Fruit fly (Drosophila melanogaster) whole organism, embryonic: Measurements from ENCODE around the gene CG16959.

Source experiments
- Ada2b ChIP-seq: fragments of 200-800 bp; sonication (Bioruptor generic); IDR thresholded peaks from 2 replicates; pipeline ENCODE4 v1.3.6; 2022; ENCODE audit warnings: missing biosample characterization, missing genetic modification characterization
- Atf-2 ChIP-seq: fragments of 200-800 bp; sonication (Bioruptor generic); optimal IDR thresholded peaks from 2 replicates; lab custom pipeline; 2016; ENCODE audit warnings: missing biosample characterization, missing genetic modification characterization
- Bgb ChIP-seq: fragments of 200-800 bp; sonication (Bioruptor generic); IDR thresholded peaks from 2 replicates; pipeline ENCODE4 v1.3.6; 2022; ENCODE audit warnings: missing biosample characterization, missing genetic modification characterization; ENCODE audit not compliant: partially characterized antibody
- BtbVII ChIP-seq: fragments of 200-800 bp; sonication (Bioruptor generic); optimal IDR thresholded peaks from 3 replicates; lab custom pipeline; 2017; ENCODE audit warnings: missing biosample characterization, mild to moderate bottlenecking, missing genetic modification characterization
- Bteb2 ChIP-seq: fragments of 200-800 bp; sonication (Bioruptor generic); optimal IDR thresholded peaks from 2 replicates; lab custom pipeline; 2016; ENCODE audit warnings: missing biosample characterization, missing genetic modification characterization
- CG10147 ChIP-seq: fragments of 200-800 bp; sonication (Bioruptor generic); optimal IDR thresholded peaks from 2 replicates; lab custom pipeline; 2019; ENCODE audit warnings: missing biosample characterization, mild to moderate bottlenecking, missing genetic modification characterization, moderate library complexity
- CG10321 ChIP-seq: fragments of 200-800 bp; sonication (Bioruptor generic); IDR thresholded peaks from 2 replicates; pipeline ENCODE4 v1.3.6; 2022; ENCODE audit warnings: missing biosample characterization, missing genetic modification characterization
- CG10366 ChIP-seq: fragments of 200-800 bp; sonication (Bioruptor generic); IDR thresholded peaks from 2 replicates; pipeline ENCODE4 v1.3.6; 2022; ENCODE audit warnings: missing biosample characterization, missing genetic modification characterization
- CG11247 ChIP-seq: fragments of 200-800 bp; sonication (Bioruptor generic); IDR thresholded peaks from 2 replicates; pipeline ENCODE4 v1.3.6; 2022; ENCODE audit warnings: missing biosample characterization, missing genetic modification characterization
- CG11504 ChIP-seq: fragments of 200-800 bp; sonication (Bioruptor generic); optimal IDR thresholded peaks from 3 replicates; lab custom pipeline; 2019; ENCODE audit warnings: missing biosample characterization, mild to moderate bottlenecking, missing genetic modification characterization, moderate library complexity
- CG11560 ChIP-seq: fragments of 200-800 bp; sonication (Bioruptor generic); IDR thresholded peaks from 3 replicates; pipeline ENCODE4 v1.3.6; 2022; ENCODE audit warnings: missing biosample characterization, missing genetic modification characterization
- CG14441 ChIP-seq: fragments of 200-800 bp; sonication (Bioruptor generic); IDR thresholded peaks from 2 replicates; pipeline ENCODE4 v1.3.6; 2022; ENCODE audit warnings: missing biosample characterization, missing genetic modification characterization
- CG1647 ChIP-seq: fragments of 200-800 bp; sonication (Bioruptor generic); optimal IDR thresholded peaks from 3 replicates; lab custom pipeline; 2016; ENCODE audit warnings: missing biosample characterization, missing genetic modification characterization
- CG2116 ChIP-seq: fragments of 200-800 bp; sonication (Bioruptor generic); optimal IDR thresholded peaks from 3 replicates; lab custom pipeline; 2018; ENCODE audit warnings: missing biosample characterization, mild to moderate bottlenecking, missing genetic modification characterization
- CG31224 ChIP-seq: fragments of 200-800 bp; sonication (Bioruptor generic); IDR thresholded peaks from 2 replicates; pipeline ENCODE4 v1.3.6; 2022; ENCODE audit warnings: missing biosample characterization, missing genetic modification characterization
- CG34422 ChIP-seq: fragments of 200-800 bp; sonication (Bioruptor generic); IDR thresholded peaks from 3 replicates; pipeline ENCODE4 v1.3.6; 2022; ENCODE audit warnings: missing biosample characterization, missing genetic modification characterization
- CG3847 ChIP-seq: fragments of 200-800 bp; sonication (Bioruptor generic); IDR thresholded peaks from 2 replicates; pipeline ENCODE4 v1.3.6; 2022; ENCODE audit warnings: missing biosample characterization, missing genetic modification characterization
- CG4360 ChIP-seq: fragments of 200-800 bp; sonication (Bioruptor generic); IDR thresholded peaks from 2 replicates; pipeline ENCODE4 v1.3.6; 2022; ENCODE audit warnings: missing biosample characterization, missing genetic modification characterization
- CG4617 ChIP-seq: fragments of 200-800 bp; sonication (Bioruptor generic); optimal IDR thresholded peaks from 3 replicates; lab custom pipeline; 2016; ENCODE audit warnings: missing biosample characterization, missing genetic modification characterization, borderline replicate concordance
- CG7786 ChIP-seq: fragments of 200-800 bp; sonication (Bioruptor generic); optimal IDR thresholded peaks from 2 replicates; lab custom pipeline; 2016; ENCODE audit warnings: missing biosample characterization, missing genetic modification characterization
- CG8281 ChIP-seq: fragments of 200-800 bp; sonication (Bioruptor generic); optimal IDR thresholded peaks from 2 replicates; lab custom pipeline; 2018; ENCODE audit warnings: missing biosample characterization, mild to moderate bottlenecking, missing genetic modification characterization, moderate library complexity
- Dfd ChIP-seq, 2 experiments: fragments of >200 bp; optimal IDR thresholded peaks; 2 replicates each; lab custom pipeline; 2017; ENCODE audit warnings: missing biosample characterization in 2 of 2, missing genetic modification characterization in 2 of 2
- Doc3 ChIP-seq: fragments of 200-800 bp; sonication (Bioruptor generic); IDR thresholded peaks from 3 replicates; pipeline ENCODE4 v1.3.6; 2022; ENCODE audit warnings: missing biosample characterization, missing genetic modification characterization; ENCODE audit not compliant: partially characterized antibody
- H15 ChIP-seq: fragments of 200-800 bp; sonication (Bioruptor generic); IDR thresholded peaks from 3 replicates; pipeline ENCODE4 v1.3.6; 2022; ENCODE audit warnings: missing biosample characterization, missing genetic modification characterization
- HLH3B ChIP-seq: fragments of 200-800 bp; sonication (Bioruptor generic); IDR thresholded peaks from 2 replicates; pipeline ENCODE4 v1.3.6; 2022; ENCODE audit warnings: missing biosample characterization, missing genetic modification characterization
- HLH4C ChIP-seq: fragments of 200-800 bp; sonication (Bioruptor generic); IDR thresholded peaks from 3 replicates; pipeline ENCODE4 v1.3.6; 2022; ENCODE audit warnings: missing biosample characterization, missing genetic modification characterization; ENCODE audit not compliant: partially characterized antibody
- Hand ChIP-seq: fragments of 200-800 bp; sonication (Bioruptor generic); optimal IDR thresholded peaks from 2 replicates; lab custom pipeline; 2017; ENCODE audit warnings: mild to moderate bottlenecking, missing biosample characterization, missing genetic modification reagents, missing genetic modification characterization
- MESR4 ChIP-seq: fragments of 200-800 bp; sonication (Bioruptor generic); optimal IDR thresholded peaks from 2 replicates; lab custom pipeline; 2018; ENCODE audit warnings: missing biosample characterization, mild to moderate bottlenecking, missing genetic modification characterization, moderate library complexity
- Opbp ChIP-seq: fragments of 200-800 bp; sonication (Bioruptor generic); IDR thresholded peaks from 3 replicates; pipeline ENCODE4 v1.3.6; 2022; ENCODE audit warnings: missing biosample characterization, missing genetic modification characterization; ENCODE audit not compliant: partially characterized antibody
- Scr ChIP-seq: fragments of 200-800 bp; sonication (Bioruptor generic); IDR thresholded peaks from 2 replicates; pipeline ENCODE4 v1.3.6; 2022; ENCODE audit warnings: missing biosample characterization, missing genetic modification characterization; ENCODE audit not compliant: partially characterized antibody
- Sin3A ChIP-seq: fragments of >200 bp; optimal IDR thresholded peaks from 2 replicates; lab custom pipeline; 2018
- Six4 ChIP-seq: fragments of 200-800 bp; sonication (Bioruptor generic); optimal IDR thresholded peaks from 2 replicates; lab custom pipeline; 2016; ENCODE audit warnings: missing biosample characterization, missing genetic modification characterization
- Spps ChIP-seq: fragments of 200-800 bp; sonication (Bioruptor generic); optimal IDR thresholded peaks from 2 replicates; lab custom pipeline; 2018; ENCODE audit warnings: missing biosample characterization, mild to moderate bottlenecking, missing genetic modification characterization
- Sry-β ChIP-seq: fragments of 200-800 bp; sonication (Bioruptor generic); optimal IDR thresholded peaks from 2 replicates; lab custom pipeline; 2018; ENCODE audit warnings: missing biosample characterization, mild to moderate bottlenecking, missing genetic modification characterization, moderate library complexity
- az2 ChIP-seq: fragments of 200-800 bp; sonication (Bioruptor generic); optimal IDR thresholded peaks from 3 replicates; lab custom pipeline; 2016; ENCODE audit warnings: missing biosample characterization, missing genetic modification characterization
- cg ChIP-seq: fragments of 200-800 bp; sonication (Bioruptor generic); optimal IDR thresholded peaks from 3 replicates; lab custom pipeline; 2019; ENCODE audit warnings: missing biosample characterization, mild to moderate bottlenecking, missing genetic modification characterization, moderate library complexity
- en ChIP-seq: fragments of 200-800 bp; sonication (Bioruptor generic); optimal IDR thresholded peaks from 2 replicates; lab custom pipeline; 2016; ENCODE audit warnings: missing biosample characterization, missing genetic modification characterization
- gsb ChIP-seq: fragments of 200-800 bp; sonication (Bioruptor generic); IDR thresholded peaks from 2 replicates; pipeline ENCODE4 v1.3.6; 2022; ENCODE audit warnings: missing biosample characterization, missing genetic modification characterization
- her ChIP-seq: fragments of 200-800 bp; sonication (Bioruptor generic); optimal IDR thresholded peaks from 2 replicates; lab custom pipeline; 2016; ENCODE audit warnings: missing biosample characterization, missing genetic modification characterization
- kay ChIP-seq: fragments of 200-800 bp; sonication (Bioruptor generic); optimal IDR thresholded peaks from 2 replicates; lab custom pipeline; 2016; ENCODE audit warnings: missing biosample characterization, missing genetic modification characterization
- lbe ChIP-seq: fragments of 200-800 bp; sonication (Bioruptor generic); optimal IDR thresholded peaks from 2 replicates; lab custom pipeline; 2016; ENCODE audit warnings: missing biosample characterization, mild to moderate bottlenecking, missing genetic modification characterization
- lov ChIP-seq, 2 experiments: fragments of 200-800 bp in 1 of 2; fragments of >200 bp in 1 of 2; sonication (Bioruptor generic) in 1 of 2; IDR thresholded peaks in 1 of 2; optimal IDR thresholded peaks in 1 of 2; 2 replicates in 1 of 2; 3 replicates in 1 of 2; pipeline versions ENCODE4 v1.3.6 to Lab custom; 2017 to 2022; ENCODE audit warnings: missing biosample characterization in 1 of 2, missing genetic modification characterization in 1 of 2
- mirr ChIP-seq: fragments of 200-800 bp; sonication (Bioruptor generic); optimal IDR thresholded peaks from 3 replicates; lab custom pipeline; 2018; ENCODE audit warnings: missing biosample characterization, mild to moderate bottlenecking, missing genetic modification characterization
- onecut ChIP-seq: fragments of 200-800 bp; sonication (Bioruptor generic); IDR thresholded peaks from 2 replicates; pipeline ENCODE4 v1.3.6; 2022; ENCODE audit warnings: missing biosample characterization, missing genetic modification characterization
- peb ChIP-seq: fragments of 200-800 bp; sonication (Bioruptor generic); IDR thresholded peaks from 2 replicates; pipeline ENCODE4 v1.3.6; 2022; ENCODE audit warnings: missing biosample characterization, missing genetic modification characterization
- row ChIP-seq: fragments of 200-800 bp; sonication (Bioruptor generic); IDR thresholded peaks from 3 replicates; pipeline ENCODE4 v1.3.6; 2022; ENCODE audit warnings: missing biosample characterization, missing genetic modification characterization
- sim ChIP-seq: fragments of 200-800 bp; sonication (Bioruptor generic); IDR thresholded peaks from 2 replicates; pipeline ENCODE4 v1.3.6; 2022; ENCODE audit warnings: missing biosample characterization, missing genetic modification characterization
- sima ChIP-seq: fragments of 200-800 bp; sonication (Bioruptor generic); optimal IDR thresholded peaks from 2 replicates; lab custom pipeline; 2016; ENCODE audit warnings: missing biosample characterization, missing genetic modification characterization
- tll ChIP-seq, 2 experiments: fragments of 200-800 bp in 1 of 2; fragments of >200 bp in 1 of 2; sonication (Bioruptor generic) in 1 of 2; optimal IDR thresholded peaks; 2 replicates each; lab custom pipeline; 2017 to 2019; ENCODE audit warnings: missing biosample characterization in 2 of 2, missing genetic modification characterization in 2 of 2, mild to moderate bottlenecking in 1 of 2, moderate library complexity in 1 of 2
- zfh1 ChIP-seq: fragments of 200-800 bp; sonication (Bioruptor generic); IDR thresholded peaks from 3 replicates; pipeline ENCODE4 v1.3.6; 2022; ENCODE audit warnings: missing biosample characterization, missing genetic modification characterization

The CG16959 gene

dm6 chr3L:15107776-15108379 lies 17.2 kb downstream of the CG16959 start (continued):
- TF ChIP-seq CG34422 (GFP tag; lab: Robert Waterston, UW) = no peak; the same call in 2 of the 3 replicates
- no peak for TF ChIP-seq Doc3 (GFP tag; lab: Robert Waterston, UW)
- TF ChIP-seq tll (GFP tag; optimal IDR thresholded peaks at IDR 0.05; lab: Kevin White, UChicago) = no peak
- TF ChIP-seq Sry-β (GFP tag; lab: Kevin White, UChicago) = no peak
- TF ChIP-seq Hand (GFP tag; lab: Kevin White, UChicago) = peak; percentile 26
- no peak for TF ChIP-seq zfh1 (GFP tag; lab: Robert Waterston, UW)
- no peak for TF ChIP-seq BtbVII (GFP tag; lab: Kevin White, UChicago)
- TF ChIP-seq Bteb2 (GFP tag; lab: Kevin White, UChicago) = no peak
- TF ChIP-seq Atf-2 (GFP tag; lab: Kevin White, UChicago) = no peak
- TF ChIP-seq HLH4C (GFP tag; lab: Robert Waterston, UW) = no peak
- TF ChIP-seq CG14441 (GFP tag; lab: Robert Waterston, UW) = no peak
- no peak for TF ChIP-seq CG8281 (tag; lab: Kevin White, UChicago)
- no peak for TF ChIP-seq sim (GFP tag; lab: Robert Waterston, UW)
- TF ChIP-seq HLH3B (GFP tag; lab: Robert Waterston, UW) = peak; percentile 28; the same call in 1 of the 2 replicates
- no peak for TF ChIP-seq Dfd (GFP tag; optimal IDR thresholded peaks at IDR 0.05; lab: Kevin White, UChicago)
- TF ChIP-seq Bgb = no peak
- TF ChIP-seq CG10366 (GFP tag; lab: Robert Waterston, UW) = peak; percentile 9; the same call in 1 of the 2 replicates
- TF ChIP-seq en (GFP tag; lab: Kevin White, UChicago) = no peak
- peak; percentile 39 for TF ChIP-seq Spps (tag; lab: Kevin White, UChicago)
- 0 out of 3 replicates have a peak, but pooled peaks have one; percentile 10 for TF ChIP-seq CG11560 (tag; lab: Robert Waterston, UW)
- no peak for TF ChIP-seq MESR4 (GFP tag; lab: Kevin White, UChicago)
- TF ChIP-seq CG4617 (GFP tag; lab: Kevin White, UChicago) = no peak
- TF ChIP-seq onecut (GFP tag; lab: Robert Waterston, UW) = peak; percentile 27; the same call in 1 of the 2 replicates
- peak; percentile 37 for TF ChIP-seq cg
- no peak for TF ChIP-seq CG1647 (GFP tag; lab: Kevin White, UChicago)
- TF ChIP-seq CG2116 = no peak
- TF ChIP-seq mirr (GFP tag; lab: Kevin White, UChicago) = no peak
- no peak for TF ChIP-seq CG31224 (GFP tag; lab: Robert Waterston, UW)
- no peak for TF ChIP-seq CG3847 (GFP tag; lab: Robert Waterston, UW)
- no peak for TF ChIP-seq CG10321
- TF ChIP-seq CG7786 (GFP tag; lab: Kevin White, UChicago) = no peak
- TF ChIP-seq Six4 (GFP tag; lab: Kevin White, UChicago) = peak; percentile 47
- TF ChIP-seq Scr = no peak
- peak; percentile 54; the same call in 2 of the 3 replicates for TF ChIP-seq row
- no peak for TF ChIP-seq gsb
- TF ChIP-seq lov (optimal IDR thresholded peaks at IDR 0.05; lab: Kevin White, UChicago) = no peak
- TF ChIP-seq lov (GFP tag; IDR thresholded peaks at IDR 0.05; lab: Robert Waterston, UW) = no peak
- no peak for TF ChIP-seq sima
- no peak for TF ChIP-seq Ada2b (GFP tag; lab: Robert Waterston, UW)
- peak; percentile 86 for TF ChIP-seq lbe (GFP tag; lab: Kevin White, UChicago)
- TF ChIP-seq CG4360 (GFP tag; lab: Robert Waterston, UW) = no peak
- TF ChIP-seq Opbp (GFP tag; lab: Robert Waterston, UW) = no peak
- TF ChIP-seq her = no peak
- TF ChIP-seq H15 (GFP tag; lab: Robert Waterston, UW) = no peak
- TF ChIP-seq CG11504 (tag; lab: Kevin White, UChicago) = peak; percentile 70
- TF ChIP-seq az2 (GFP tag; lab: Kevin White, UChicago) = peak; percentile 39
- TF ChIP-seq Sin3A (lab: Kevin White, UChicago) = no peak
- TF ChIP-seq kay = no peak
- TF ChIP-seq CG11247 = no peak
- TF ChIP-seq CG10147 (GFP tag; lab: Kevin White, UChicago) = no peak
- TF ChIP-seq peb (GFP tag; lab: Robert Waterston, UW) = no peak
